Worm (Caenorhabditis elegans) whole organism, L2 larva: ENCODE measurements around the gene K01F9.2.

ENCODE experiments used
- egl-27 ChIP-seq: sonication (generic microtip); optimal IDR thresholded peaks from 3 replicates; lab custom pipeline; 2017; ENCODE audit warnings: missing biosample characterization, missing genetic modification reagents, missing genetic modification characterization
- nhr-129 ChIP-seq: fragments of 150-350 bp; optimal IDR thresholded peaks from 2 replicates; lab custom pipeline; 2014; ENCODE audit warnings: missing biosample characterization, missing genetic modification characterization
- nhr-77 ChIP-seq: fragments of 150-350 bp; optimal IDR thresholded peaks from 2 replicates; lab custom pipeline; 2014; ENCODE audit warnings: missing biosample characterization, missing genetic modification characterization
- skn-1 ChIP-seq: sonication (generic microtip); optimal IDR thresholded peaks from 2 replicates; lab custom pipeline; 2017; ENCODE audit warnings: missing biosample characterization, missing genetic modification characterization
- snpc-4 ChIP-seq: fragments of 150-350 bp; optimal IDR thresholded peaks from 2 replicates; lab custom pipeline; 2014; ENCODE audit warnings: missing biosample characterization, missing genetic modification characterization
- unc-62 ChIP-seq: fragments of 150-350 bp; optimal IDR thresholded peaks from 2 replicates; lab custom pipeline; 2014; ENCODE audit warnings: missing biosample characterization, missing genetic modification reagents, missing genetic modification characterization
- zag-1 ChIP-seq: fragments of 150-350 bp; optimal IDR thresholded peaks from 2 replicates; lab custom pipeline; 2014; ENCODE audit warnings: missing biosample characterization, missing genetic modification characterization
- ztf-11 ChIP-seq: sonication (generic microtip); optimal IDR thresholded peaks from 2 replicates; lab custom pipeline; 2017; ENCODE audit warnings: missing biosample characterization, missing genetic modification characterization
- ztf-4 ChIP-seq: fragments of 150-350 bp; optimal IDR thresholded peaks from 2 replicates; lab custom pipeline; 2014; ENCODE audit warnings: missing biosample characterization, missing genetic modification characterization

- TF ChIP-seq unc-62 (no peak), snpc-4 (tag; lab: Kevin White, UChicago) (no peak), ztf-4 (no peak), nhr-77 (tag; lab: Kevin White, UChicago) (no peak), nhr-129 (no peak), zag-1 (no peak), skn-1 (no peak), egl-27 (tag; lab: Kevin White, UChicago) (no peak), ztf-11 (tag; lab: Kevin White, UChicago) (no peak)
Observed at ce11 chrIII:8911598-8912194, 34.8 kb upstream of the K01F9.2 start, which contains the start of gene tpk-1.
